Worm (Caenorhabditis elegans): ENCODE results near the gene Y32H12A.1.

DNA sequence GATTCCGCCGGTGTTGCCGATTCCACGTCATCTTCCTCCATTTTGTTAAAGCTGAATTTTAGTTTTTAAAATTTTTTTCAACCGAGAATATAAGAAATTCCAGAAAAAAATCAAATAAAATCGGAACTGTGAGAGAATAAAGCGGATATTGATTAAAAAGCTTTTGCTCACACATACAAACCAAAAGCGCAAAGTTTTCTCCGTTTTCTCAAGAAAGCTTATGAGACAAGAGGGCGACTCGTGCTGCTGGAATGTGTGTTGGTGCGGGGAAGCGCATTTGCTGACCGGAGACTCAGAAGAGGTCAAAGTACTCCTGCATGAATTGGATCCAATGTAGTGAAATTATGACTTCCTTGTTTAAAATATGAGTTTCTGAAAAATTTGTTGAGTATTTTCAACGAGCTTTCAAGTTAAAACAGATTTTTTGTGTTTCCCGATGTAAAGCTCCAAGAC, 17.9 kb downstream of the Y32H12A.1 start, which contains the start of gene paqr-2:
- TF ChIP-seq flt-1 (GFP tag; IDR thresholded peaks at IDR 0.05), result no peak
- TF ChIP-seq ama-1 (optimal IDR thresholded peaks at IDR 0.05), result no peak

All from whole organism, early embryonic.